Fruit fly (Drosophila melanogaster) whole organism, embryonic: ENCODE results near the gene yellow-f.

ENCODE experiments used
- ATbp ChIP-seq: fragments of 200-800 bp; sonication (Bioruptor generic); optimal IDR thresholded peaks from 2 replicates; lab custom pipeline; 2017; ENCODE audit warnings: missing biosample characterization, mild to moderate bottlenecking, missing genetic modification characterization, missing genetic modification reagents
- Antp ChIP-seq: fragments of 200-800 bp; sonication (Bioruptor generic); optimal IDR thresholded peaks from 3 replicates; lab custom pipeline; 2016; ENCODE audit warnings: missing biosample characterization, missing genetic modification characterization
- CG10543 ChIP-seq: fragments of 200-800 bp; sonication (Bioruptor generic); optimal IDR thresholded peaks from 3 replicates; lab custom pipeline; 2017; ENCODE audit warnings: missing biosample characterization, mild to moderate bottlenecking, missing genetic modification characterization, moderate library complexity
- CG10565 ChIP-seq: fragments of 200-800 bp; sonication (Bioruptor generic); optimal IDR thresholded peaks from 3 replicates; lab custom pipeline; 2016; ENCODE audit warnings: missing biosample characterization, mild to moderate bottlenecking, missing genetic modification characterization
- CG11085 ChIP-seq: fragments of 200-800 bp; sonication (Bioruptor generic); IDR thresholded peaks from 2 replicates; pipeline ENCODE4 v1.3.6; 2022; ENCODE audit warnings: missing biosample characterization, missing genetic modification characterization
- CG11695 ChIP-seq: fragments of 200-800 bp; sonication (Bioruptor generic); IDR thresholded peaks from 3 replicates; pipeline ENCODE4 v1.3.6; 2022; ENCODE audit warnings: missing biosample characterization, missing genetic modification characterization
- CG11723 ChIP-seq: fragments of 200-800 bp; sonication (Bioruptor generic); optimal IDR thresholded peaks from 2 replicates; lab custom pipeline; 2017; ENCODE audit warnings: missing biosample characterization, mild to moderate bottlenecking, missing genetic modification characterization
- CG13296 ChIP-seq: fragments of 200-800 bp; sonication (Bioruptor generic); optimal IDR thresholded peaks from 3 replicates; lab custom pipeline; 2018; ENCODE audit warnings: missing biosample characterization, mild to moderate bottlenecking, missing genetic modification characterization
- CG15479 ChIP-seq: fragments of 200-800 bp; sonication (Bioruptor generic); optimal IDR thresholded peaks from 3 replicates; lab custom pipeline; 2019; ENCODE audit warnings: missing biosample characterization, mild to moderate bottlenecking, missing genetic modification characterization, moderate library complexity
- CG1647 ChIP-seq: fragments of 200-800 bp; sonication (Bioruptor generic); optimal IDR thresholded peaks from 3 replicates; lab custom pipeline; 2016; ENCODE audit warnings: missing biosample characterization, missing genetic modification characterization
- CG17328 ChIP-seq: fragments of 200-800 bp; sonication (Bioruptor generic); IDR thresholded peaks from 2 replicates; pipeline ENCODE4 v1.3.6; 2022; ENCODE audit warnings: missing biosample characterization, missing genetic modification characterization
- CG17568 ChIP-seq: fragments of 200-800 bp; sonication (Bioruptor generic); optimal IDR thresholded peaks from 2 replicates; lab custom pipeline; 2018; ENCODE audit warnings: missing biosample characterization, mild to moderate bottlenecking, missing genetic modification characterization, moderate library complexity
- CG17912 ChIP-seq: fragments of 200-800 bp; sonication (Bioruptor generic); optimal IDR thresholded peaks from 2 replicates; lab custom pipeline; 2018; ENCODE audit warnings: missing biosample characterization, mild to moderate bottlenecking, missing genetic modification characterization
- CG18619 ChIP-seq: fragments of 200-800 bp; sonication (Bioruptor generic); optimal IDR thresholded peaks from 3 replicates; lab custom pipeline; 2017; ENCODE audit warnings: missing biosample characterization, mild to moderate bottlenecking, missing genetic modification characterization
- CG31441 ChIP-seq: fragments of 200-800 bp; sonication (Bioruptor generic); IDR thresholded peaks from 2 replicates; pipeline ENCODE4 v1.3.6; 2022; ENCODE audit warnings: missing biosample characterization, missing genetic modification characterization
- CG4328 ChIP-seq: fragments of 200-800 bp; sonication (Bioruptor generic); optimal IDR thresholded peaks from 3 replicates; lab custom pipeline; 2017; ENCODE audit warnings: missing biosample characterization, missing genetic modification reagents, missing genetic modification characterization
- CG4424 ChIP-seq: fragments of 200-800 bp; sonication (Bioruptor generic); optimal IDR thresholded peaks from 3 replicates; lab custom pipeline; 2016; ENCODE audit warnings: missing biosample characterization, missing genetic modification characterization
- CG5245 ChIP-seq: fragments of 200-800 bp; sonication (Bioruptor generic); optimal IDR thresholded peaks from 3 replicates; lab custom pipeline; 2016; ENCODE audit warnings: missing biosample characterization, missing genetic modification characterization
- CG5953 ChIP-seq: fragments of 200-800 bp; sonication (Bioruptor generic); IDR thresholded peaks from 2 replicates; pipeline ENCODE4 v1.3.6; 2022; ENCODE audit warnings: missing biosample characterization, missing genetic modification characterization
- CG6854 ChIP-seq: fragments of 200-800 bp; sonication (Bioruptor generic); optimal IDR thresholded peaks from 3 replicates; lab custom pipeline; 2017; ENCODE audit warnings: missing biosample characterization, mild to moderate bottlenecking, missing genetic modification characterization
- CG7963 ChIP-seq: fragments of 200-800 bp; sonication (Bioruptor generic); IDR thresholded peaks from 3 replicates; pipeline ENCODE4 v1.3.6; 2022; ENCODE audit warnings: missing biosample characterization, missing genetic modification characterization; ENCODE audit not compliant: partially characterized antibody
- CG8924 ChIP-seq: fragments of 200-800 bp; optimal IDR thresholded peaks from 3 replicates; lab custom pipeline; 2019; ENCODE audit warnings: missing biosample characterization, mild to moderate bottlenecking, missing genetic modification characterization, moderate library complexity
- CG9215 ChIP-seq: fragments of 200-800 bp; sonication (Bioruptor generic); IDR thresholded peaks from 2 replicates; pipeline ENCODE4 v1.3.6; 2022; ENCODE audit warnings: missing biosample characterization, missing genetic modification characterization
- CTCF ChIP-seq: fragments of 200-800 bp; sonication (Bioruptor generic); optimal IDR thresholded peaks from 2 replicates; lab custom pipeline; 2017; ENCODE audit warnings: missing biosample characterization, mild to moderate bottlenecking, missing genetic modification characterization, moderate library complexity
- Chrac-16 ChIP-seq: fragments of 200-800 bp; sonication (Bioruptor generic); optimal IDR thresholded peaks from 3 replicates; lab custom pipeline; 2016; ENCODE audit warnings: missing biosample characterization, missing genetic modification characterization
- D ChIP-seq, 2 experiments: fragments of 200-800 bp in 1 of 2; fragments of >200 bp in 1 of 2; sonication (Bioruptor generic) in 1 of 2; optimal IDR thresholded peaks; 2 replicates in 1 of 2; 3 replicates in 1 of 2; lab custom pipeline; 2017; ENCODE audit warnings: mild to moderate bottlenecking in 1 of 2, missing biosample characterization in 1 of 2, missing genetic modification characterization in 1 of 2, missing genetic modification reagents in 1 of 2
- Dip3 ChIP-seq: fragments of 200-800 bp; sonication (Bioruptor generic); optimal IDR thresholded peaks from 3 replicates; lab custom pipeline; 2016; ENCODE audit warnings: missing biosample characterization, missing genetic modification characterization
- Drgx ChIP-seq: fragments of 200-800 bp; sonication (Bioruptor generic); IDR thresholded peaks from 2 replicates; pipeline ENCODE4 v1.3.6; 2022; ENCODE audit warnings: missing biosample characterization, missing genetic modification characterization
- Gug ChIP-seq: fragments of 200-800 bp; sonication (Bioruptor generic); IDR thresholded peaks from 4 replicates; pipeline ENCODE4 v1.3.6; 2022; ENCODE audit warnings: missing biosample characterization, missing genetic modification characterization
- Oli ChIP-seq: fragments of 200-800 bp; sonication (Bioruptor generic); optimal IDR thresholded peaks from 2 replicates; lab custom pipeline; 2018; ENCODE audit warnings: missing biosample characterization, mild to moderate bottlenecking, missing genetic modification characterization, moderate library complexity
- PHDP ChIP-seq: fragments of 200-800 bp; sonication (Bioruptor generic); optimal IDR thresholded peaks from 3 replicates; lab custom pipeline; 2018; ENCODE audit warnings: missing biosample characterization, mild to moderate bottlenecking, missing genetic modification characterization, moderate library complexity
- Ravus ChIP-seq: fragments of 200-800 bp; sonication (Bioruptor generic); IDR thresholded peaks from 2 replicates; pipeline ENCODE4 v1.3.6; 2022; ENCODE audit warnings: missing biosample characterization, missing genetic modification characterization
- Rfx ChIP-seq: fragments of 200-800 bp; sonication (Bioruptor generic); IDR thresholded peaks from 2 replicates; pipeline ENCODE4 v1.3.6; 2022; ENCODE audit warnings: missing biosample characterization, missing genetic modification characterization
- Sox102F ChIP-seq: fragments of 200-800 bp; sonication (Bioruptor generic); optimal IDR thresholded peaks from 2 replicates; lab custom pipeline; 2018; ENCODE audit warnings: missing biosample characterization, mild to moderate bottlenecking, missing genetic modification characterization, moderate library complexity
- ab ChIP-seq: fragments of 200-800 bp; sonication (Bioruptor generic); optimal IDR thresholded peaks from 2 replicates; lab custom pipeline; 2016; ENCODE audit warnings: missing biosample characterization, missing genetic modification characterization
- ap ChIP-seq: fragments of 200-800 bp; sonication (Bioruptor generic); IDR thresholded peaks from 2 replicates; pipeline ENCODE4 v1.3.6; 2022; ENCODE audit warnings: missing biosample characterization, missing genetic modification characterization
- ase ChIP-seq: fragments of 200-800 bp; sonication (Bioruptor generic); IDR thresholded peaks from 3 replicates; pipeline ENCODE4 v1.3.6; 2022; ENCODE audit warnings: missing biosample characterization, missing genetic modification characterization
- gcm2 ChIP-seq: fragments of 200-800 bp; sonication (Bioruptor generic); optimal IDR thresholded peaks from 2 replicates; lab custom pipeline; 2016; ENCODE audit warnings: missing biosample characterization, missing genetic modification characterization
- grau ChIP-seq: fragments of 200-800 bp; optimal IDR thresholded peaks from 3 replicates; lab custom pipeline; 2019; ENCODE audit warnings: missing biosample characterization, mild to moderate bottlenecking, missing genetic modification characterization, moderate library complexity
- gsb ChIP-seq: fragments of 200-800 bp; sonication (Bioruptor generic); IDR thresholded peaks from 2 replicates; pipeline ENCODE4 v1.3.6; 2022; ENCODE audit warnings: missing biosample characterization, missing genetic modification characterization
- hb ChIP-seq: fragments of 200-800 bp; sonication (Bioruptor generic); IDR thresholded peaks from 3 replicates; pipeline ENCODE4 v1.3.6; 2022; ENCODE audit warnings: missing biosample characterization, missing genetic modification characterization; ENCODE audit not compliant: partially characterized antibody
- hkb ChIP-seq, 2 experiments: fragments of 200-800 bp in 1 of 2; fragments of >200 bp in 1 of 2; sonication (Bioruptor generic) in 1 of 2; IDR thresholded peaks in 1 of 2; optimal IDR thresholded peaks in 1 of 2; 2 replicates each; pipeline versions ENCODE4 v1.3.6 to Lab custom; 2017 to 2022; ENCODE audit warnings: missing biosample characterization in 1 of 2, missing genetic modification characterization in 1 of 2
- lab ChIP-seq: fragments of 200-800 bp; sonication (Bioruptor generic); optimal IDR thresholded peaks from 3 replicates; lab custom pipeline; 2017; ENCODE audit warnings: missing biosample characterization, missing genetic modification characterization, mild to moderate bottlenecking, moderate library complexity, missing genetic modification reagents
- mld ChIP-seq: fragments of 200-800 bp; sonication (Bioruptor generic); IDR thresholded peaks from 3 replicates; pipeline ENCODE4 v1.3.6; 2022; ENCODE audit warnings: missing biosample characterization, missing genetic modification characterization; ENCODE audit not compliant: partially characterized antibody
- sens ChIP-seq: fragments of 200-800 bp; sonication (Bioruptor generic); peaks from one replicate; lab custom pipeline; 2016; ENCODE audit warnings: missing biosample characterization, missing genetic modification characterization
- so ChIP-seq: fragments of 200-800 bp; sonication (Bioruptor generic); IDR thresholded peaks from 3 replicates; pipeline ENCODE4 v1.3.6; 2022; ENCODE audit warnings: missing biosample characterization, missing genetic modification characterization
- trem ChIP-seq: fragments of 200-800 bp; optimal IDR thresholded peaks from 3 replicates; lab custom pipeline; 2019; ENCODE audit warnings: missing biosample characterization, mild to moderate bottlenecking, missing genetic modification characterization, moderate library complexity
- wek ChIP-seq: fragments of 200-800 bp; sonication (Bioruptor generic); optimal IDR thresholded peaks from 3 replicates; lab custom pipeline; 2018; ENCODE audit warnings: missing biosample characterization, mild to moderate bottlenecking, missing genetic modification characterization, moderate library complexity

Gene yellow-f

dm6 chr3R:12982167-12982981 is 10.6 kb downstream of the yellow-f start (continued):
- TF ChIP-seq hkb (optimal IDR thresholded peaks at IDR 0.05; lab: Kevin White, UChicago) (no peak), hkb (GFP tag; IDR thresholded peaks at IDR 0.05; lab: Robert Waterston, UW) (peak; percentile 82; the same call in 1 of the 2 replicates), CG4328 (GFP tag; lab: Kevin White, UChicago) (peak; percentile 58), Sox102F (GFP tag; lab: Kevin White, UChicago) (peak; percentile 75), wek (GFP tag; lab: Kevin White, UChicago) (peak; percentile 19), Antp (GFP tag; lab: Kevin White, UChicago) (no peak), ATbp (GFP tag; lab: Kevin White, UChicago) (peak; percentile 46), CG11085 (GFP tag; lab: Robert Waterston, UW) (no peak), CG11695 (peak; percentile 56), sens (GFP tag; lab: Kevin White, UChicago) (peak; percentile 76), lab (peak; percentile 76), Dip3 (GFP tag; lab: Kevin White, UChicago) (peak; percentile 44), CG7963 (GFP tag; lab: Robert Waterston, UW) (no peak), CG13296 (GFP tag; lab: Kevin White, UChicago) (peak; percentile 79), Chrac-16 (GFP tag; lab: Kevin White, UChicago) (peak; percentile 39), hb (GFP tag; lab: Robert Waterston, UW) (no peak), ab (peak; percentile 29), CG9215 (GFP tag; lab: Robert Waterston, UW) (peak; percentile 68), gcm2 (peak; percentile 72), CG17328 (GFP tag; lab: Robert Waterston, UW) (peak; percentile 57; the same call in 1 of the 2 replicates), CG15479 (no peak), CG17912 (GFP tag; lab: Kevin White, UChicago) (no peak), CG6854 (peak; percentile 67), ase (peak; percentile 52; the same call in 1 of the 3 replicates), CG31441 (GFP tag; lab: Robert Waterston, UW) (peak; percentile 63; the same call in 1 of the 2 replicates), Ravus (GFP tag; lab: Robert Waterston, UW) (no peak; the same call in 1 of the 2 replicates), D (optimal IDR thresholded peaks at IDR 0.05; lab: Kevin White, UChicago) (no peak), D (GFP tag; optimal IDR thresholded peaks at IDR 0.05; lab: Kevin White, UChicago) (peak; percentile 31), so (GFP tag; lab: Robert Waterston, UW) (peak; percentile 86), PHDP (tag; lab: Kevin White, UChicago) (peak; percentile 83), Drgx (GFP tag; lab: Robert Waterston, UW) (peak; percentile 70), Oli (tag; lab: Kevin White, UChicago) (peak; percentile 83), CG18619 (GFP tag; lab: Kevin White, UChicago) (peak; percentile 76), CG5245 (GFP tag; lab: Kevin White, UChicago) (no peak), CTCF (GFP tag; lab: Kevin White, UChicago) (no peak), ap (GFP tag; lab: Robert Waterston, UW) (no peak), CG1647 (no peak), grau (peak; percentile 81), CG11723 (peak; percentile 52), gsb (GFP tag; lab: Robert Waterston, UW) (peak; percentile 61), Gug (GFP tag; lab: Robert Waterston, UW) (no peak), CG10543 (peak; percentile 73), CG5953 (GFP tag; lab: Robert Waterston, UW) (no peak), mld (GFP tag; lab: Robert Waterston, UW) (no peak), CG8924 (peak; percentile 60), CG10565 (GFP tag; lab: Kevin White, UChicago) (peak; percentile 16), CG4424 (GFP tag; lab: Kevin White, UChicago) (peak; percentile 34), Rfx (GFP tag; lab: Robert Waterston, UW) (peak; percentile 80; the same call in 1 of the 2 replicates), CG17568 (GFP tag; lab: Kevin White, UChicago) (peak; percentile 33), trem (tag; lab: Kevin White, UChicago) (peak; percentile 14)
